Fruit fly (Drosophila melanogaster): ENCODE measurements around the gene CG42502.

dm6 chr2L:18809486-18809885 lies 1.6 kb downstream of the CG42502 start:
- TF ChIP-seq Hr78 (GFP tag; optimal IDR thresholded peaks at IDR 0.05) = no peak
- TF ChIP-seq Dif (GFP tag; optimal IDR thresholded peaks at IDR 0.05; ENCODE audit: partially characterized antibody) = no peak
- TF ChIP-seq h (GFP tag; optimal IDR thresholded peaks at IDR 0.05) = no peak
- no peak for TF ChIP-seq ey (GFP tag; optimal IDR thresholded peaks at IDR 0.05)
- no peak for TF ChIP-seq pan (optimal IDR thresholded peaks at IDR 0.05)
- TF ChIP-seq Myc (optimal IDR thresholded peaks at IDR 0.05) = no peak
